Fruit fly (Drosophila melanogaster) whole organism, adult: ENCODE measurements around the gene CG11560.

Experiments used
- CG14711 ChIP-seq: fragments of 200-800 bp; sonication (Bioruptor generic); optimal IDR thresholded peaks from 2 replicates; lab custom pipeline; 2018; ENCODE audit warnings: missing biosample characterization, mild to moderate bottlenecking, missing genetic modification characterization, moderate library complexity
- CG7101 ChIP-seq: fragments of 200-800 bp; sonication (Bioruptor generic); optimal IDR thresholded peaks from 2 replicates; lab custom pipeline; 2018; ENCODE audit warnings: missing biosample characterization, mild to moderate bottlenecking, missing genetic modification characterization, moderate library complexity
- cic ChIP-seq: fragments of 200-800 bp; sonication (Bioruptor generic); optimal IDR thresholded peaks from 2 replicates; lab custom pipeline; 2017; ENCODE audit warnings: missing biosample characterization, mild to moderate bottlenecking, missing genetic modification characterization, moderate library complexity
- cnc ChIP-seq, 2 experiments: fragments of >200 bp; optimal IDR thresholded peaks; 2 replicates each; lab custom pipeline; 2017
- ovo ChIP-seq: fragments of 200-800 bp; sonication (Bioruptor generic); optimal IDR thresholded peaks from 2 replicates; lab custom pipeline; 2016; ENCODE audit warnings: missing biosample characterization, missing genetic modification characterization

- TF ChIP-seq ovo (GFP tag; lab: Kevin White, UChicago) (no peak), cnc (optimal IDR thresholded peaks at IDR 0.05; lab: Kevin White, UChicago) (no peak), cic (GFP tag; lab: Kevin White, UChicago) (no peak), CG14711 (tag; lab: Kevin White, UChicago) (no peak), CG7101 (no peak)
These were observed 4.7 kb upstream of the CG11560 start for dm6 chr3L:12115103-12115502.
